Worm (Caenorhabditis elegans) whole organism, mixed stage, embryonic: ENCODE results near the gene F36H9.1.

Experiments
- M03D4.4 ChIP-seq: sonication (generic microtip); optimal IDR thresholded peaks from 2 replicates; lab custom pipeline; 2017; ENCODE audit warnings: mild to moderate bottlenecking, missing genetic modification characterization, missing compliant biosample characterization
- bed-3 ChIP-seq: fragments of 200-800 bp; sonication (Bioruptor generic); optimal IDR thresholded peaks from 3 replicates; lab custom pipeline; 2018; ENCODE audit warnings: mild to moderate bottlenecking, missing genetic modification characterization, moderate library complexity, missing compliant biosample characterization
- blmp-1 ChIP-seq: fragments of 150-350 bp; optimal IDR thresholded peaks from 2 replicates; lab custom pipeline; 2014; ENCODE audit warnings: missing biosample characterization, missing genetic modification characterization
- ceh-43 ChIP-seq: fragments of 200-800 bp; sonication (Bioruptor generic); optimal IDR thresholded peaks from 2 replicates; lab custom pipeline; 2018; ENCODE audit warnings: mild to moderate bottlenecking, missing genetic modification characterization, moderate library complexity, missing compliant biosample characterization
- ceh-83 ChIP-seq: fragments of 200-800 bp; sonication (Bioruptor generic); optimal IDR thresholded peaks from 2 replicates; lab custom pipeline; 2018; ENCODE audit warnings: mild to moderate bottlenecking, missing genetic modification characterization, missing compliant biosample characterization
- ces-1 ChIP-seq: fragments of 150-350 bp; optimal IDR thresholded peaks from 2 replicates; lab custom pipeline; 2014; ENCODE audit warnings: missing biosample characterization, missing genetic modification reagents, missing genetic modification characterization
- cnd-1 ChIP-seq: fragments of 200-800 bp; sonication (Bioruptor generic); optimal IDR thresholded peaks from 2 replicates; lab custom pipeline; 2018; ENCODE audit warnings: mild to moderate bottlenecking, missing genetic modification characterization, missing compliant biosample characterization
- drap-1 ChIP-seq: fragments of 200-800 bp; sonication (Bioruptor generic); optimal IDR thresholded peaks from 3 replicates; lab custom pipeline; 2018; ENCODE audit warnings: mild to moderate bottlenecking, missing genetic modification characterization, missing compliant biosample characterization
- elt-1 ChIP-seq: sonication (generic microtip); optimal IDR thresholded peaks from 2 replicates; lab custom pipeline; 2017; ENCODE audit warnings: missing genetic modification characterization, mild to moderate bottlenecking, missing compliant biosample characterization, antibody characterized with exemption, moderate library complexity, borderline replicate concordance; ENCODE audit not compliant: insufficient read depth
- elt-3 ChIP-seq: fragments of 150-350 bp; optimal IDR thresholded peaks from 2 replicates; lab custom pipeline; 2014; ENCODE audit warnings: missing biosample characterization, missing genetic modification characterization
- flh-1 ChIP-seq: fragments of 200-800 bp; sonication (Bioruptor generic); optimal IDR thresholded peaks from 2 replicates; lab custom pipeline; 2018; ENCODE audit warnings: mild to moderate bottlenecking, missing genetic modification characterization, moderate library complexity, missing compliant biosample characterization
- ham-2 ChIP-seq: fragments of 200-800 bp; sonication (Bioruptor generic); optimal IDR thresholded peaks from 2 replicates; lab custom pipeline; 2018; ENCODE audit warnings: mild to moderate bottlenecking, missing genetic modification characterization, missing compliant biosample characterization
- lin-13 ChIP-seq: fragments of 150-350 bp; optimal IDR thresholded peaks from 2 replicates; lab custom pipeline; 2014; ENCODE audit warnings: missing biosample characterization, missing genetic modification characterization
- lin-32 ChIP-seq: fragments of 200-800 bp; sonication (Bioruptor generic); optimal IDR thresholded peaks from 2 replicates; lab custom pipeline; 2018; ENCODE audit warnings: mild to moderate bottlenecking, missing genetic modification characterization, missing compliant biosample characterization
- lsy-2 ChIP-seq: fragments of 150-350 bp; optimal IDR thresholded peaks from 2 replicates; lab custom pipeline; 2014; ENCODE audit warnings: missing biosample characterization, missing genetic modification characterization
- mab-5 ChIP-seq: fragments of 150-350 bp; optimal IDR thresholded peaks from 2 replicates; lab custom pipeline; 2014; ENCODE audit warnings: missing biosample characterization, missing genetic modification characterization
- mls-2 ChIP-seq: sonication (generic microtip); optimal IDR thresholded peaks from 2 replicates; lab custom pipeline; 2016; ENCODE audit warnings: mild to moderate bottlenecking, missing genetic modification characterization, moderate library complexity, missing compliant biosample characterization
- nhr-12 ChIP-seq: fragments of 150-350 bp; optimal IDR thresholded peaks from 2 replicates; lab custom pipeline; 2014; ENCODE audit warnings: missing biosample characterization, missing genetic modification characterization
- nhr-2 ChIP-seq: fragments of 150-350 bp; optimal IDR thresholded peaks from 2 replicates; lab custom pipeline; 2014; ENCODE audit warnings: missing biosample characterization, missing genetic modification characterization
- nhr-28 ChIP-seq: fragments of 150-350 bp; optimal IDR thresholded peaks from 2 replicates; lab custom pipeline; 2014; ENCODE audit warnings: missing biosample characterization, missing genetic modification characterization
- nhr-76 ChIP-seq: sonication (generic microtip); optimal IDR thresholded peaks from 2 replicates; lab custom pipeline; 2017; ENCODE audit warnings: missing biosample characterization, missing genetic modification characterization
- pha-4 ChIP-seq: fragments of 150-350 bp; optimal IDR thresholded peaks from 2 replicates; lab custom pipeline; 2018; ENCODE audit warnings: missing biosample characterization, missing genetic modification reagents, missing genetic modification characterization
- sem-2 ChIP-seq: fragments of 200-800 bp; sonication (Bioruptor generic); optimal IDR thresholded peaks from 2 replicates; lab custom pipeline; 2018; ENCODE audit warnings: mild to moderate bottlenecking, missing genetic modification characterization, missing compliant biosample characterization
- snpc-4 ChIP-seq: fragments of 150-350 bp; optimal IDR thresholded peaks from 2 replicates; lab custom pipeline; 2014; ENCODE audit warnings: missing biosample characterization, missing genetic modification characterization
- sptf-1 ChIP-seq: sonication (generic microtip); optimal IDR thresholded peaks from 2 replicates; lab custom pipeline; 2017; ENCODE audit warnings: mild to moderate bottlenecking, missing genetic modification characterization, moderate library complexity, missing compliant biosample characterization
- tbx-8 ChIP-seq: fragments of 200-800 bp; sonication (Bioruptor generic); optimal IDR thresholded peaks from 2 replicates; lab custom pipeline; 2018; ENCODE audit warnings: mild to moderate bottlenecking, missing genetic modification characterization, moderate library complexity, missing compliant biosample characterization
- unc-120 ChIP-seq: sonication (generic microtip); optimal IDR thresholded peaks from 2 replicates; lab custom pipeline; 2017; ENCODE audit warnings: missing genetic modification characterization, missing compliant biosample characterization; ENCODE audit not compliant: poor library complexity, severe bottlenecking
- zip-8 ChIP-seq: fragments of 150-350 bp; optimal IDR thresholded peaks from 2 replicates; lab custom pipeline; 2014; ENCODE audit warnings: missing biosample characterization, missing genetic modification characterization

F36H9.1 gene

ce11 chrV:1773120-1773519 is 21.2 kb upstream of the F36H9.1 start:
- TF ChIP-seq sptf-1 (no peak), drap-1 (GFP tag; lab: Kevin White, UChicago) (no peak), mab-5 (tag; lab: Kevin White, UChicago) (no peak), tbx-8 (GFP tag; lab: Kevin White, UChicago) (no peak), lsy-2 (tag; lab: Kevin White, UChicago) (no peak), bed-3 (GFP tag; lab: Kevin White, UChicago) (no peak), blmp-1 (tag; lab: Kevin White, UChicago) (no peak), snpc-4 (tag; lab: Kevin White, UChicago) (no peak), flh-1 (no peak), pha-4 (no peak), sem-2 (GFP tag; lab: Kevin White, UChicago) (no peak), ceh-43 (no peak), nhr-28 (tag; lab: Kevin White, UChicago) (no peak), nhr-2 (no peak), zip-8 (tag; lab: Kevin White, UChicago) (no peak), lin-13 (tag; lab: Kevin White, UChicago) (no peak)
- TF ChIP-seq, all 35 proteins: peak for 0

- TF ChIP-seq nhr-12, result no peak
- TF ChIP-seq ham-2 (GFP tag; lab: Kevin White, UChicago), result no peak
- no peak for TF ChIP-seq nhr-28 (tag; lab: Kevin White, UChicago)
- no peak for TF ChIP-seq flh-1
- peak; percentile 78 for TF ChIP-seq ces-1 (GFP tag; lab: Kevin White, UChicago)
- TF ChIP-seq nhr-2, result no peak
Measured at ce11 chrV:1774874-1775589, 19.3 kb upstream of the F36H9.1 start, which contains the start of gene F36H9.7. Gene F36H9.7 (minus strand): TSS chrV:1774924.

- TF ChIP-seq M03D4.4 (no peak), ces-1 (GFP tag; lab: Kevin White, UChicago) (no peak), nhr-2 (no peak), elt-3 (tag; lab: Kevin White, UChicago) (no peak), lsy-2 (tag; lab: Kevin White, UChicago) (no peak), ceh-83 (no peak), blmp-1 (tag; lab: Kevin White, UChicago) (no peak), ceh-43 (no peak)
Measured at ce11 chrV:1779136-1779535, 15.2 kb upstream of the F36H9.1 start, which contains the start of gene F36H9.4. Gene F36H9.4 (minus strand): TSS chrV:1779236.

- TF ChIP-seq lin-13 (tag; lab: Kevin White, UChicago) (no peak), flh-1 (no peak), nhr-28 (tag; lab: Kevin White, UChicago) (no peak), nhr-76 (tag; lab: Kevin White, UChicago) (no peak), ceh-43 (no peak)
Measured at ce11 chrV:1779994-1780393, 14.3 kb upstream of the F36H9.1 start.

ce11 chrV:1781922-1782321 is 12.4 kb upstream of the F36H9.1 start, which contains the start of gene F36H9.5:
Gene F36H9.5 (minus strand): TSS chrV:1782022.
- TF ChIP-seq mls-2 (tag; lab: Kevin White, UChicago) (no peak), blmp-1 (tag; lab: Kevin White, UChicago) (no peak), snpc-4 (tag; lab: Kevin White, UChicago) (no peak)

ce11 chrV:1788157-1788556 is 6.2 kb upstream of the F36H9.1 start, which contains the start of gene F36H9.2:
Gene F36H9.2 (plus strand): TSS chrV:1788457.
- TF ChIP-seq ceh-43, result no peak
- no peak for TF ChIP-seq nhr-76 (tag; lab: Kevin White, UChicago)
- TF ChIP-seq blmp-1 (tag; lab: Kevin White, UChicago), result no peak
- no peak for TF ChIP-seq mab-5 (tag; lab: Kevin White, UChicago)
- TF ChIP-seq elt-1 (tag; lab: Kevin White, UChicago), result no peak
- no peak for TF ChIP-seq nhr-28 (tag; lab: Kevin White, UChicago)
- no peak for TF ChIP-seq cnd-1 (tag; lab: Kevin White, UChicago)
- no peak for TF ChIP-seq mls-2 (tag; lab: Kevin White, UChicago)
- no peak for TF ChIP-seq bed-3 (GFP tag; lab: Kevin White, UChicago)
- no peak for TF ChIP-seq snpc-4 (tag; lab: Kevin White, UChicago)
- no peak for TF ChIP-seq sem-2 (GFP tag; lab: Kevin White, UChicago)
- no peak for TF ChIP-seq ham-2 (GFP tag; lab: Kevin White, UChicago)
- no peak for TF ChIP-seq lin-13 (tag; lab: Kevin White, UChicago)
- no peak for TF ChIP-seq sptf-1
- no peak for TF ChIP-seq lin-32 (GFP tag; lab: Kevin White, UChicago)
- no peak for TF ChIP-seq unc-120 (tag; lab: Kevin White, UChicago)
- no peak for TF ChIP-seq drap-1 (GFP tag; lab: Kevin White, UChicago)
- no peak for TF ChIP-seq tbx-8 (GFP tag; lab: Kevin White, UChicago)
